Worm (Caenorhabditis elegans) whole organism, L3 larva: Measurements from ENCODE around the gene puf-9.

ENCODE experiments used
- ceh-82 ChIP-seq: fragments of 150-350 bp; optimal IDR thresholded peaks from 2 replicates; lab custom pipeline; 2014; ENCODE audit warnings: missing biosample characterization, missing genetic modification characterization
- daf-12 ChIP-seq: fragments of 150-350 bp; optimal IDR thresholded peaks from 2 replicates; lab custom pipeline; 2014; ENCODE audit warnings: missing biosample characterization, missing genetic modification reagents, missing genetic modification characterization
- elt-1 ChIP-seq: fragments of 150-350 bp; optimal IDR thresholded peaks from 2 replicates; lab custom pipeline; 2014; ENCODE audit warnings: missing biosample characterization, missing genetic modification characterization
- fos-1 ChIP-seq: fragments of 150-350 bp; optimal IDR thresholded peaks from 2 replicates; lab custom pipeline; 2014; ENCODE audit warnings: missing biosample characterization, missing genetic modification characterization
- hmg-11 ChIP-seq: sonication (generic microtip); optimal IDR thresholded peaks from 2 replicates; lab custom pipeline; 2016; ENCODE audit warnings: missing genetic modification characterization, missing compliant biosample characterization
- lsy-12 ChIP-seq: sonication (generic microtip); optimal IDR thresholded peaks from 2 replicates; lab custom pipeline; 2016; ENCODE audit warnings: mild to moderate bottlenecking, missing genetic modification characterization, missing compliant biosample characterization
- nfya-1 ChIP-seq: sonication (generic microtip); optimal IDR thresholded peaks from 2 replicates; lab custom pipeline; 2017; ENCODE audit warnings: missing genetic modification characterization, mild to moderate bottlenecking, missing compliant biosample characterization, antibody characterized with exemption, moderate library complexity; ENCODE audit not compliant: insufficient read depth
- nhr-237 ChIP-seq: fragments of 150-350 bp; optimal IDR thresholded peaks from 2 replicates; lab custom pipeline; 2014; ENCODE audit warnings: missing biosample characterization, missing genetic modification characterization
- nhr-76 ChIP-seq: fragments of 150-350 bp; sonication (generic microtip); optimal IDR thresholded peaks from 5 replicates; lab custom pipeline; 2014; ENCODE audit warnings: missing biosample characterization, missing genetic modification characterization
- zag-1 ChIP-seq: fragments of 150-350 bp; optimal IDR thresholded peaks from 2 replicates; lab custom pipeline; 2014; ENCODE audit warnings: missing biosample characterization, missing genetic modification characterization
- ztf-11 ChIP-seq: fragments of 150-350 bp; optimal IDR thresholded peaks from 2 replicates; lab custom pipeline; 2014; ENCODE audit warnings: missing biosample characterization, missing genetic modification characterization
- ztf-4 ChIP-seq: fragments of 150-350 bp; optimal IDR thresholded peaks from 2 replicates; lab custom pipeline; 2014; ENCODE audit warnings: missing biosample characterization, missing genetic modification characterization

ce11 chrX:5839643-5840042 is 1.7 kb upstream of the puf-9 start, which contains the start of gene dct-11:
- TF ChIP-seq ztf-4 (tag; lab: Kevin White, UChicago) (no peak), zag-1 (tag; lab: Kevin White, UChicago) (no peak), fos-1 (no peak), lsy-12 (tag; lab: Kevin White, UChicago) (no peak), ceh-82 (tag; lab: Kevin White, UChicago) (no peak), nhr-237 (tag; lab: Kevin White, UChicago) (no peak), ztf-11 (tag; lab: Kevin White, UChicago) (no peak), daf-12 (no peak), elt-1 (tag; lab: Kevin White, UChicago) (no peak), nfya-1 (no peak), hmg-11 (tag; lab: Kevin White, UChicago) (no peak), nhr-76 (tag; lab: Kevin White, UChicago) (no peak)
